Fruit fly (Drosophila melanogaster): Measurements from ENCODE around the gene Phlpp.

Gene Phlpp

DNA sequence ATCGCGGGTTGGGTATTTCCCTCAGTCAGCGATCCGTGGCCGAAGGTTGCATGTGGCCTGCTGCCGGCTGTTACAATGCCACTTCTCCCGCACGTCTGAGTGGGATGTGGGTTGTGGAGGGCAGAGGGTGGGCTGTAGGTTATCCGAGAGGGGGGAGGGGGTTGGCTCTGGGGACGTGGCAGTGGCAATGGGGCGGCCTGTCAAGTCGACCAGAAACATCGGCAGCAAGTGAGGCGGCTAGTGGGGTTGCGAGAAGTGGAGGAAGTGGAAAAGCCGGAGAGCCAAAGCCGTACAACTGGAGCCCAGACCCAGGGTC, 34.2 kb upstream of the Phlpp start (continued):
- TF ChIP-seq zen (tag; optimal IDR thresholded peaks at IDR 0.05) = no peak
- TF ChIP-seq dysf (GFP tag; IDR thresholded peaks at IDR 0.05) = peak; percentile 2; the same call in 1 of the 3 replicates
- no peak for TF ChIP-seq CG2129 (GFP tag; IDR thresholded peaks at IDR 0.05; ENCODE audit: partially characterized antibody)
- peak; percentile 39; the same call in 1 of the 3 replicates for TF ChIP-seq CG11456 (GFP tag; IDR thresholded peaks at IDR 0.05)
- TF ChIP-seq CG7556 (GFP tag; optimal IDR thresholded peaks at IDR 0.05) = peak; percentile 60
- TF ChIP-seq D19A (tag; optimal IDR thresholded peaks at IDR 0.05) = peak; percentile 6
- peak; percentile 24; the same call in 1 of the 3 replicates for TF ChIP-seq CG17361 (GFP tag; IDR thresholded peaks at IDR 0.05)
- TF ChIP-seq Hey (tag; optimal IDR thresholded peaks at IDR 0.05) = peak; percentile 41
- TF ChIP-seq CG32772 (GFP tag; IDR thresholded peaks at IDR 0.05) = 0 out of 2 replicates have a peak, but pooled peaks have one; percentile 0
- no peak for TF ChIP-seq CG11093 (GFP tag; IDR thresholded peaks at IDR 0.05)
- TF ChIP-seq Eip74EF (GFP tag; optimal IDR thresholded peaks at IDR 0.05) = peak in 1 of 2 experiments; percentile 1

- TF ChIP-seq CG6272 (GFP tag; IDR thresholded peaks at IDR 0.05) = no peak
- TF ChIP-seq tio (GFP tag; optimal IDR thresholded peaks at IDR 0.05) = no peak
- no peak for TF ChIP-seq CG2889 (GFP tag; IDR thresholded peaks at IDR 0.05)
- no peak for TF ChIP-seq trem (tag; optimal IDR thresholded peaks at IDR 0.05)
- TF ChIP-seq CG31441 (GFP tag; IDR thresholded peaks at IDR 0.05) = peak; percentile 64
- peak; percentile 23; the same call in 1 of the 2 replicates for TF ChIP-seq CG11696 (GFP tag; IDR thresholded peaks at IDR 0.05)
- TF ChIP-seq CG7987 (GFP tag; optimal IDR thresholded peaks at IDR 0.05) = no peak
- TF ChIP-seq Sox100B (GFP tag; optimal IDR thresholded peaks at IDR 0.05) = peak; percentile 47
- no peak for TF ChIP-seq CG3407 (GFP tag; optimal IDR thresholded peaks at IDR 0.05)
- TF ChIP-seq Mrtf (GFP tag; IDR thresholded peaks at IDR 0.05) = no peak
- no peak for TF ChIP-seq zf30C (GFP tag; optimal IDR thresholded peaks at IDR 0.05)
- TF ChIP-seq CG34224 (GFP tag; IDR thresholded peaks at IDR 0.05; ENCODE audit: partially characterized antibody) = no peak
- TF ChIP-seq CG17912 (GFP tag; optimal IDR thresholded peaks at IDR 0.05) = no peak
- TF ChIP-seq CG18599 (GFP tag; optimal IDR thresholded peaks at IDR 0.05) = peak; percentile 92
- peak; percentile 44 for TF ChIP-seq unpg (GFP tag; optimal IDR thresholded peaks at IDR 0.05)
- TF ChIP-seq CG8388 (GFP tag; optimal IDR thresholded peaks at IDR 0.05) = no peak
- no peak for TF ChIP-seq CG14667 (GFP tag; IDR thresholded peaks at IDR 0.05)
- peak; percentile 64 for TF ChIP-seq CG10543 (GFP tag; optimal IDR thresholded peaks at IDR 0.05)
- TF ChIP-seq pros (GFP tag; optimal IDR thresholded peaks at IDR 0.05) = no peak
- TF ChIP-seq CG6689 (GFP tag; IDR thresholded peaks at IDR 0.05) = no peak; the same call in 1 of the 2 replicates
- TF ChIP-seq ERR (GFP tag; optimal IDR thresholded peaks at IDR 0.05) = no peak
- TF ChIP-seq Mes4 (GFP tag; optimal IDR thresholded peaks at IDR 0.05) = no peak
- peak; percentile 81 for TF ChIP-seq dmrt99B (tag; optimal IDR thresholded peaks at IDR 0.05)
- TF ChIP-seq CG12769 (tag; optimal IDR thresholded peaks at IDR 0.05) = peak; percentile 81
- TF ChIP-seq CG17186 (GFP tag; optimal IDR thresholded peaks at IDR 0.05) = no peak
- peak; percentile 41 for TF ChIP-seq D19A (tag; optimal IDR thresholded peaks at IDR 0.05)
- TF ChIP-seq mld (GFP tag; IDR thresholded peaks at IDR 0.05; ENCODE audit: partially characterized antibody) = no peak
- no peak for TF ChIP-seq CG10654 (GFP tag; optimal IDR thresholded peaks at IDR 0.05)
- TF ChIP-seq knrl (GFP tag; IDR thresholded peaks at IDR 0.05; ENCODE audit: partially characterized antibody) = no peak
- no peak for TF ChIP-seq emc (GFP tag; optimal IDR thresholded peaks at IDR 0.05)
- peak; percentile 20; the same call in 1 of the 2 replicates for TF ChIP-seq CG10366 (GFP tag; IDR thresholded peaks at IDR 0.05)
- no peak for TF ChIP-seq Hey (tag; optimal IDR thresholded peaks at IDR 0.05)
- TF ChIP-seq CG7372 (GFP tag; IDR thresholded peaks at IDR 0.05) = peak; percentile 81
- TF ChIP-seq HLH3B (GFP tag; IDR thresholded peaks at IDR 0.05) = peak; percentile 48; the same call in 1 of the 2 replicates
- peak; percentile 76 for TF ChIP-seq CG10147 (GFP tag; optimal IDR thresholded peaks at IDR 0.05)
- TF ChIP-seq CG34376 (GFP tag; optimal IDR thresholded peaks at IDR 0.05) = peak; percentile 82
- peak; percentile 32 for TF ChIP-seq Fer3 (tag; optimal IDR thresholded peaks at IDR 0.05)
- no peak for TF ChIP-seq CG7963 (GFP tag; IDR thresholded peaks at IDR 0.05; ENCODE audit: partially characterized antibody)
These were observed 32.3 kb upstream of the Phlpp start for dm6 chr2L:19026491-19027197.

Measured in whole organism, embryonic.